Worm (Caenorhabditis elegans) whole organism, early embryonic: ENCODE measurements around the gene srt-20.
"Not testable (repeated sequence)": the region's sequence is repeated elsewhere in the genome, so short reads cannot be mapped to it uniquely, and the experiment has no call there.

Source experiments
- B0310.2 ChIP-seq: sonication (generic microtip); optimal IDR thresholded peaks from 2 replicates; lab custom pipeline; 2016; ENCODE audit warnings: mild to moderate bottlenecking, missing genetic modification characterization, missing compliant biosample characterization
- F13C5.2 ChIP-seq: sonication (generic microtip); optimal IDR thresholded peaks from 2 replicates; lab custom pipeline; 2017; ENCODE audit warnings: mild to moderate bottlenecking, missing genetic modification characterization, inconsistent platforms, missing compliant biosample characterization
- aly-1 ChIP-seq: sonication (generic microtip); optimal IDR thresholded peaks from 2 replicates; lab custom pipeline; 2016; ENCODE audit warnings: missing genetic modification characterization, missing compliant biosample characterization
- ama-1 ChIP-seq: fragments of 150-350 bp; optimal IDR thresholded peaks from 2 replicates; lab custom pipeline; 2014
- ceh-36 ChIP-seq: sonication (generic microtip); optimal IDR thresholded peaks from 2 replicates; lab custom pipeline; 2016; ENCODE audit warnings: missing genetic modification characterization, inconsistent platforms, missing compliant biosample characterization
- scrt-1 ChIP-seq: fragments of 200-800 bp; sonication (Bioruptor generic); IDR thresholded peaks from 2 replicates; pipeline ENCODE4 v1.3.6; 2022; ENCODE audit warnings: missing genetic modification characterization, missing compliant biosample characterization
- tra-4 ChIP-seq: sonication (generic microtip); optimal IDR thresholded peaks from 2 replicates; lab custom pipeline; 2017; ENCODE audit warnings: missing genetic modification characterization, missing compliant biosample characterization

DNA sequence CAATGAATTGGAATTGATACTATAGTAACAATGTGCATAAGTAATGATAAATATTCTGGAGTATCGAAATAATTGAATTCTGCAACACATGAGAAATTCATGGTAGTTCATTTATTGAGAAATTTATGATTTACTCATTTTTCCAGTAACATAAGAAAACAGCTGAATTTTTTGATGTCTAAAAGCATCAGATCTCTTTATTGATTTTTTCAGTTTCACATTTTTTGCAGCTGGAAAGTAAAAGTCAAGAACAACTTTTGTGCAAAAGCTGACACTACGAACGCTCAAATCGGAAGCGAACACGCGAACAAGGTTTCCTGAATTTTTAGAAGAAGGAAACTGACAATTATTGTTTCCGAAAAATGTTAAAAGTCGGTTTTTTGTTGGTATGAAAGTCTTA lies 11.5 kb upstream of the srt-20 start, which contains the start of gene srh-193:
- TF ChIP-seq aly-1 (tag; lab: Kevin White, UChicago); B0310.2; tra-4 (tag; lab: Kevin White, UChicago); scrt-1 (GFP tag; lab: Robert Waterston, UW); F13C5.2 (tag; lab: Kevin White, UChicago); ama-1 (lab: Kevin White, UChicago); ceh-36 (tag; lab: Kevin White, UChicago): not testable (repeated sequence)
